Worm (Caenorhabditis elegans) whole organism, late embryonic: ENCODE data around the gene gba-2.

ENCODE experiments used
- K02D7.2 ChIP-seq: sonication (generic microtip); optimal IDR thresholded peaks from 2 replicates; lab custom pipeline; 2017; ENCODE audit warnings: mild to moderate bottlenecking, missing genetic modification characterization, missing compliant biosample characterization
- T23F11.4 ChIP-seq: fragments of 200-800 bp; sonication (Bioruptor generic); optimal IDR thresholded peaks from 2 replicates; lab custom pipeline; 2018; ENCODE audit warnings: mild to moderate bottlenecking, missing genetic modification characterization, missing compliant biosample characterization
- ceh-22 ChIP-seq: sonication (generic microtip); optimal IDR thresholded peaks from 2 replicates; lab custom pipeline; 2017; ENCODE audit warnings: missing biosample characterization, missing genetic modification characterization
- ceh-45 ChIP-seq: fragments of 200-800 bp; sonication (Bioruptor generic); IDR thresholded peaks from 2 replicates; pipeline ENCODE4 v1.3.6; 2022; ENCODE audit warnings: missing genetic modification reagents, missing genetic modification characterization, missing compliant biosample characterization
- elt-2 ChIP-seq: sonication (generic microtip); optimal IDR thresholded peaks from 2 replicates; lab custom pipeline; 2016; ENCODE audit warnings: missing genetic modification reagents, missing genetic modification characterization, missing compliant biosample characterization
- fkh-10 ChIP-seq: fragments of 150-350 bp; optimal IDR thresholded peaks from 2 replicates; lab custom pipeline; 2014; ENCODE audit warnings: missing biosample characterization, missing genetic modification reagents, missing genetic modification characterization
- lin-11 ChIP-seq: fragments of 200-800 bp; sonication (Bioruptor generic); optimal IDR thresholded peaks from 2 replicates; lab custom pipeline; 2018; ENCODE audit warnings: mild to moderate bottlenecking, missing genetic modification characterization, missing compliant biosample characterization
- madf-2 ChIP-seq: sonication (generic microtip); optimal IDR thresholded peaks from 2 replicates; lab custom pipeline; 2017; ENCODE audit warnings: missing genetic modification characterization, missing compliant biosample characterization
- odd-2 ChIP-seq: sonication (generic microtip); optimal IDR thresholded peaks from 2 replicates; lab custom pipeline; 2017; ENCODE audit warnings: antibody characterized with exemption, mild to moderate bottlenecking, missing genetic modification characterization, missing compliant biosample characterization
- pqm-1 ChIP-seq: sonication (generic microtip); optimal IDR thresholded peaks from 2 replicates; lab custom pipeline; 2016; ENCODE audit warnings: missing genetic modification characterization, missing compliant biosample characterization
- tbx-2 ChIP-seq: sonication (generic microtip); optimal IDR thresholded peaks from 2 replicates; lab custom pipeline; 2016; ENCODE audit warnings: missing genetic modification characterization, missing compliant biosample characterization
- unc-55 ChIP-seq: sonication (generic microtip); optimal IDR thresholded peaks from 2 replicates; lab custom pipeline; 2017; ENCODE audit warnings: missing biosample characterization, missing genetic modification reagents, missing genetic modification characterization
- zip-5 ChIP-seq: sonication (generic microtip); optimal IDR thresholded peaks from 2 replicates; lab custom pipeline; 2016; ENCODE audit warnings: missing genetic modification characterization, missing compliant biosample characterization

DNA sequence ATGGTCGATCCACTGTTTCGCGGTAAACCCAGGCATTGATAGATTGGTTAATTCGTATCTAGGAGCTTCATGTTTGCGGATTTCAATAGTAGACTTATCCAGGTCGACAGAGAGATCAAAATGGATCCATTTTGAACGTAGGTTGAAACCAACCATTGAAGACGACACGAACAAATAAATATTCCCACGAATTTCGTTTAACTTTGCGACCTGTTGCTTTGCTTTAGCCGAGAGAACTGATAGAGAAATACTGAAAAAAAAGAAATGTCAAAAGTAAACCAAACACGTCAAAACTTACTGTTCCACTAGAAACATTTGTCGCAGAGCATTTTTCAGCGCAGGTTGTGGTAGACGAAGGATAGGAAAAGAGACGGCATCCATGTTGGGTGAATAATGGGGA is 17.9 kb downstream of the gba-2 start, which contains the start of gene fbxb-38:
- no peak for TF ChIP-seq odd-2 (tag; lab: Kevin White, UChicago)
- TF ChIP-seq K02D7.2 (tag; lab: Kevin White, UChicago) = no peak
- no peak for TF ChIP-seq unc-55
- TF ChIP-seq zip-5 (tag; lab: Kevin White, UChicago) = no peak
- TF ChIP-seq fkh-10 (GFP tag; lab: Kevin White, UChicago) = no peak
- no peak for TF ChIP-seq elt-2 (tag; lab: Kevin White, UChicago)
- TF ChIP-seq madf-2 (tag; lab: Kevin White, UChicago) = no peak
- no peak for TF ChIP-seq pqm-1
- no peak for TF ChIP-seq tbx-2 (tag; lab: Kevin White, UChicago)
- TF ChIP-seq lin-11 = no peak
- TF ChIP-seq T23F11.4 (GFP tag; lab: Kevin White, UChicago) = no peak
- TF ChIP-seq ceh-45 (GFP tag; lab: Robert Waterston, UW) = no peak
- no peak for TF ChIP-seq ceh-22 (tag; lab: Kevin White, UChicago)
